Worm (Caenorhabditis elegans) whole organism, mixed stage, embryonic: ENCODE data around the gene F42C5.4.
"Not testable (repeated sequence)": the region's sequence is repeated elsewhere in the genome, so short reads cannot be mapped to it uniquely, and the experiment has no call there.

ENCODE experiments used
- pha-4 ChIP-seq: fragments of 150-350 bp; optimal IDR thresholded peaks from 2 replicates; lab custom pipeline; 2018; ENCODE audit warnings: missing biosample characterization, missing genetic modification reagents, missing genetic modification characterization
- unc-62 ChIP-seq: fragments of 150-350 bp; optimal IDR thresholded peaks from 2 replicates; lab custom pipeline; 2014; ENCODE audit warnings: missing biosample characterization, missing genetic modification reagents, missing genetic modification characterization

DNA sequence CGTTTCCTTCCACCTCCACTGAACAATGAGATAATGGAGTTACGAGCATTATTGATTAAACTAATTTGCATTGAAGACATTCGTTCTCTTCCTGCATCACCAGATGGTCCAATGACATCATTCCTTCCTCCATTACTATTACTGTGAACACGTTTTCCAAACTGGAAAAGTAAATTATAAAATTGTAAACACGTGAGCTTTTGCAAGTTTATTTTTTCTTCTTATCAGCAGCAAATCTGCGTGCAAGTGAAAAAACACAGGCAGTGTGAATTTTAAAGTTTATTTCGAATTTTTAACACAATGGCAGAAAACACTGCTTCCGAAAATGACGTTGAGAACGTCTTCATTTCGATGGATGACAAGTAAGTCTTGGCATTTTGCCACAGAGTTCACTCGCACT, 44.7 kb downstream of the F42C5.4 start, which contains the start of gene D2024.1:
- not testable (repeated sequence) for TF ChIP-seq pha-4 (tag; lab: Kevin White, UChicago); unc-62 (GFP tag; lab: Kevin White, UChicago)
